Fruit fly (Drosophila melanogaster): ENCODE measurements around the gene Had1.

Had1 gene

DNA sequence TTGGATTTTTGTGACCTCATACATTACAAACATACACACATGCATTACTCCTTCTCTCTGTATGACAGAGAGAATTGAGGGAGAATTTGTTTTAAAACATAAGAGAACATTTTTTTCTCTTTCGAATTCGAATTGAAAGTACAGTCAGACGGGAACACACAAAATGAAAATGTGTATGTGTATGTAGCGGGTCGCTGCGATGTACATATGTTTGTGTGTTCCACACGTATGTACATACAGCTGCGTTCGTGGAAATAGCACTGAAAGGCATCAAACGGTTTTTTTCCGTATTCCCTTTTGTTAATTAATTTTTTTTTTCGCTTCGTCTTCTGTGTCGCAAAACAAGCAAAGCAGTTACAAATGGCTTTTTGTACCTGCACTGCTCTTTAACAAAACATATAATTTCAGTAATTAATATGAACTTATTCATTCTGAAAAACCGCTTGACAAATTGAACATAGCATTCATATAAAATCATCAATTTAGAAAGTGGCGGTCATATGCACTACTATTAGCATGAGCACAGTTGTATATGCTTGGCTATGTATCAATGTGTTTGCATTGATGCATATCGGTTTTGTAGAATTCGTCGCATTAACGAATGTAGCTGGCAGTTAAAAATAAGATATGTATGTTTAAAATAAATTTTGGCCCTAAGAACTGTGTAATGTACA is 24.3 kb upstream of the Had1 start (continued):
- peak; percentile 95 for TF ChIP-seq row (GFP tag; IDR thresholded peaks at IDR 0.05)
- no peak for TF ChIP-seq Gsc (GFP tag; IDR thresholded peaks at IDR 0.05)
- peak; percentile 96 for TF ChIP-seq BtbVII (GFP tag; optimal IDR thresholded peaks at IDR 0.05)
- peak; percentile 96 for TF ChIP-seq dysf (GFP tag; IDR thresholded peaks at IDR 0.05)
- peak; percentile 73 for TF ChIP-seq CG31388 (GFP tag; optimal IDR thresholded peaks at IDR 0.05)
- TF ChIP-seq Nf-YC (tag; optimal IDR thresholded peaks at IDR 0.05), result peak; percentile 89
- TF ChIP-seq ftz-f1 (GFP tag; optimal IDR thresholded peaks at IDR 0.05), result no peak
- peak; percentile 79 for TF ChIP-seq CG8290 (GFP tag; optimal IDR thresholded peaks at IDR 0.05)
- peak; percentile 88 to 89 for TF ChIP-seq CG8290 (tag; optimal IDR thresholded peaks at IDR 0.05)
- TF ChIP-seq pum (GFP tag; optimal IDR thresholded peaks at IDR 0.05), result peak; percentile 93
- TF ChIP-seq CG32532 (GFP tag; IDR thresholded peaks at IDR 0.05), result peak; percentile 90
- TF ChIP-seq Chrac-16 (GFP tag; optimal IDR thresholded peaks at IDR 0.05), result peak; percentile 91
- TF ChIP-seq CG11560 (tag; IDR thresholded peaks at IDR 0.05), result no peak; the same call in 1 of the 3 replicates
- peak; percentile 97 for TF ChIP-seq CG18619 (GFP tag; optimal IDR thresholded peaks at IDR 0.05)
- no peak for TF ChIP-seq prd (optimal IDR thresholded peaks at IDR 0.05)
- TF ChIP-seq prd (GFP tag; IDR thresholded peaks at IDR 0.05), result peak; percentile 94
- peak; percentile 96 for TF ChIP-seq tx (GFP tag; optimal IDR thresholded peaks at IDR 0.05)
- peak; percentile 85 for TF ChIP-seq CG14667 (GFP tag; IDR thresholded peaks at IDR 0.05)
- peak; percentile 86 for TF ChIP-seq CG11085 (GFP tag; IDR thresholded peaks at IDR 0.05)
- TF ChIP-seq sr (GFP tag; IDR thresholded peaks at IDR 0.05), result no peak; the same call in 2 of the 3 replicates
- TF ChIP-seq sima (GFP tag; optimal IDR thresholded peaks at IDR 0.05), result peak; percentile 93
- TF ChIP-seq CG5245 (GFP tag; optimal IDR thresholded peaks at IDR 0.05), result peak; percentile 83
- TF ChIP-seq Sry-β (GFP tag; optimal IDR thresholded peaks at IDR 0.05), result peak; percentile 69
- peak; percentile 93 for TF ChIP-seq CG7372 (GFP tag; IDR thresholded peaks at IDR 0.05)
- TF ChIP-seq Hey (tag; optimal IDR thresholded peaks at IDR 0.05), result no peak
- peak; percentile 88 for TF ChIP-seq wdn (GFP tag; IDR thresholded peaks at IDR 0.05)
- peak; percentile 89 for TF ChIP-seq trem (tag; optimal IDR thresholded peaks at IDR 0.05)
- TF ChIP-seq amos (GFP tag; IDR thresholded peaks at IDR 0.05; ENCODE audit: partially characterized antibody), result no peak
- TF ChIP-seq B-H2 (GFP tag; optimal IDR thresholded peaks at IDR 0.05), result peak; percentile 94
- peak; percentile 95 to 96 for TF ChIP-seq dpn (GFP tag; optimal IDR thresholded peaks at IDR 0.05)
- peak; percentile 86 for TF ChIP-seq CG6654 (GFP tag; optimal IDR thresholded peaks at IDR 0.05)
- TF ChIP-seq Asciz (GFP tag; optimal IDR thresholded peaks at IDR 0.05), result peak; percentile 94
- no peak for TF ChIP-seq nerfin-2 (GFP tag; IDR thresholded peaks at IDR 0.05; ENCODE audit: partially characterized antibody)
- TF ChIP-seq Fer2 (tag; optimal IDR thresholded peaks at IDR 0.05), result peak; percentile 89
- TF ChIP-seq CG4617 (GFP tag; optimal IDR thresholded peaks at IDR 0.05; ENCODE audit: borderline replicate concordance), result peak; percentile 54
- peak; percentile 91 for TF ChIP-seq da (GFP tag; optimal IDR thresholded peaks at IDR 0.05)
- peak; percentile 95 for TF ChIP-seq CG15011 (GFP tag; optimal IDR thresholded peaks at IDR 0.05)
- peak; percentile 98 for TF ChIP-seq CG10543 (GFP tag; optimal IDR thresholded peaks at IDR 0.05)
- no peak for TF ChIP-seq fru (optimal IDR thresholded peaks at IDR 0.05)
- no peak for TF ChIP-seq br (optimal IDR thresholded peaks at IDR 0.05)
- peak; percentile 96 for TF ChIP-seq CG33557 (GFP tag; optimal IDR thresholded peaks at IDR 0.05)
- peak; percentile 90 for TF ChIP-seq Hr3 (GFP tag; optimal IDR thresholded peaks at IDR 0.05)
- TF ChIP-seq HLHmδ (GFP tag; optimal IDR thresholded peaks at IDR 0.05), result peak; percentile 57
- peak; percentile 98 for TF ChIP-seq CG18262 (tag; optimal IDR thresholded peaks at IDR 0.05)
- peak; percentile 98 for TF ChIP-seq Hmr (GFP tag; optimal IDR thresholded peaks at IDR 0.05)
- peak; percentile 93 for TF ChIP-seq Spps (tag; optimal IDR thresholded peaks at IDR 0.05)
- peak; percentile 95 for TF ChIP-seq nerfin-1 (tag; optimal IDR thresholded peaks at IDR 0.05)
- TF ChIP-seq CG2875 (GFP tag; optimal IDR thresholded peaks at IDR 0.05), result peak; percentile 90
- peak; percentile 46 for TF ChIP-seq stwl (tag; optimal IDR thresholded peaks at IDR 0.05)
- TF ChIP-seq Elba2 (GFP tag; optimal IDR thresholded peaks at IDR 0.05), result no peak
- TF ChIP-seq CG7271 (tag; optimal IDR thresholded peaks at IDR 0.05), result peak; percentile 75

Measured in whole organism, embryonic.